Worm (Caenorhabditis elegans) whole organism, L4 larva: Measurements from ENCODE around the gene Y42H9B.3.

Source experiments
- R02D3.7 ChIP-seq: fragments of 150-350 bp; sonication (generic microtip); optimal IDR thresholded peaks from 3 replicates; lab custom pipeline; 2014; ENCODE audit warnings: missing biosample characterization, missing genetic modification characterization
- T26A8.4 ChIP-seq: fragments of 200-800 bp; sonication (Bioruptor generic); IDR thresholded peaks from 2 replicates; pipeline ENCODE4 v1.3.6; 2022; ENCODE audit warnings: missing genetic modification characterization, missing compliant biosample characterization
- Y105C5A.15 ChIP-seq: fragments of 200-800 bp; sonication (Bioruptor generic); IDR thresholded peaks from 2 replicates; pipeline ENCODE4 v1.3.6; 2022; ENCODE audit warnings: missing genetic modification characterization, missing compliant biosample characterization
- Y48G9A.11 ChIP-seq: fragments of 200-800 bp; sonication (Bioruptor generic); IDR thresholded peaks from 2 replicates; pipeline ENCODE4 v1.3.6; 2022; ENCODE audit warnings: missing genetic modification reagents, missing genetic modification characterization, missing compliant biosample characterization
- Y75B8A.6 ChIP-seq: fragments of 200-800 bp; sonication (Bioruptor generic); IDR thresholded peaks from 2 replicates; pipeline ENCODE4 v1.3.6; 2022; ENCODE audit warnings: missing genetic modification reagents, missing genetic modification characterization, missing compliant biosample characterization
- ZK546.5 ChIP-seq, 2 experiments: sonication (generic microtip); optimal IDR thresholded peaks; 2 replicates each; lab custom pipeline; 2017; ENCODE audit warnings: missing biosample characterization in 2 of 2, missing genetic modification characterization in 2 of 2
- aha-1 ChIP-seq: fragments of 150-350 bp; peaks from one replicate; lab custom pipeline; 2014; ENCODE audit warnings: missing biosample characterization, missing genetic modification characterization
- aly-2 ChIP-seq: sonication (generic microtip); optimal IDR thresholded peaks from 2 replicates; lab custom pipeline; 2018; ENCODE audit warnings: missing biosample characterization, missing genetic modification characterization
- attf-4 ChIP-seq: sonication (generic microtip); optimal IDR thresholded peaks from 3 replicates; lab custom pipeline; 2017; ENCODE audit warnings: missing biosample characterization, missing genetic modification characterization
- ceh-20 ChIP-seq: fragments of 200-800 bp; sonication (Bioruptor generic); IDR thresholded peaks from 2 replicates; pipeline ENCODE4 v1.3.6; 2022; ENCODE audit warnings: missing genetic modification reagents, missing genetic modification characterization, missing compliant biosample characterization
- ceh-44 ChIP-seq: fragments of 200-800 bp; sonication (Bioruptor generic); IDR thresholded peaks from 2 replicates; pipeline ENCODE4 v1.3.6; 2022; ENCODE audit warnings: missing genetic modification reagents, missing genetic modification characterization, missing compliant biosample characterization
- ceh-82 ChIP-seq: sonication (generic microtip); optimal IDR thresholded peaks from 2 replicates; lab custom pipeline; 2017; ENCODE audit warnings: missing biosample characterization, missing genetic modification characterization
- dmd-6 ChIP-seq: fragments of 200-800 bp; sonication (Bioruptor generic); IDR thresholded peaks from 2 replicates; pipeline ENCODE4 v1.3.6; 2022; ENCODE audit warnings: missing genetic modification reagents, missing genetic modification characterization, missing compliant biosample characterization
- dve-1 ChIP-seq: sonication (generic microtip); optimal IDR thresholded peaks from 2 replicates; lab custom pipeline; 2017; ENCODE audit warnings: antibody characterized with exemption, mild to moderate bottlenecking, missing genetic modification characterization, missing compliant biosample characterization; ENCODE audit not compliant: insufficient read depth
- egl-27 ChIP-seq: sonication (generic microtip); optimal IDR thresholded peaks from 3 replicates; lab custom pipeline; 2017; ENCODE audit warnings: missing biosample characterization, missing genetic modification reagents, missing genetic modification characterization
- fkh-10 ChIP-seq: fragments of 150-350 bp; optimal IDR thresholded peaks from 2 replicates; lab custom pipeline; 2014; ENCODE audit warnings: missing biosample characterization, missing genetic modification reagents, missing genetic modification characterization
- hlh-11 ChIP-seq: fragments of 200-800 bp; sonication (Bioruptor generic); optimal IDR thresholded peaks from 2 replicates; lab custom pipeline; 2018; ENCODE audit warnings: mild to moderate bottlenecking, missing genetic modification characterization, missing compliant biosample characterization
- hlh-30 ChIP-seq: sonication (generic microtip); optimal IDR thresholded peaks from 2 replicates; lab custom pipeline; 2017; ENCODE audit warnings: antibody characterized with exemption, mild to moderate bottlenecking, missing genetic modification characterization, missing compliant biosample characterization; ENCODE audit not compliant: insufficient read depth
- hmg-1.1 ChIP-seq: fragments of 200-800 bp; sonication (Bioruptor generic); IDR thresholded peaks from 2 replicates; pipeline ENCODE4 v1.3.6; 2022; ENCODE audit warnings: missing genetic modification reagents, missing genetic modification characterization, missing compliant biosample characterization
- lin-39 ChIP-seq: fragments of 150-350 bp; optimal IDR thresholded peaks from 2 replicates; lab custom pipeline; 2014; ENCODE audit warnings: missing biosample characterization, missing genetic modification reagents, missing genetic modification characterization
- madf-9 ChIP-seq: fragments of 200-800 bp; sonication (Bioruptor generic); conservative IDR thresholded peaks from 2 replicates; pipeline ENCODE4 v1.3.6; 2022; ENCODE audit warnings: missing genetic modification reagents, missing genetic modification characterization, missing compliant biosample characterization
- mdl-1 ChIP-seq, 2 experiments: fragments of 150-350 bp in 1 of 2; sonication (generic microtip) in 1 of 2; optimal IDR thresholded peaks; 2 replicates each; lab custom pipeline; 2014 to 2017; ENCODE audit warnings: missing biosample characterization in 2 of 2, missing genetic modification characterization in 2 of 2
- mes-2 ChIP-seq: sonication (generic microtip); optimal IDR thresholded peaks from 2 replicates; lab custom pipeline; 2016; ENCODE audit warnings: missing genotype, mild to moderate bottlenecking, missing genetic modification characterization, missing compliant biosample characterization; ENCODE audit not compliant: poor library complexity, severe bottlenecking
- mxl-3 ChIP-seq: fragments of 200-800 bp; sonication (Bioruptor generic); optimal IDR thresholded peaks from 2 replicates; lab custom pipeline; 2018; ENCODE audit warnings: mild to moderate bottlenecking, missing genetic modification characterization, missing compliant biosample characterization
- nhr-102 ChIP-seq: sonication (generic microtip); optimal IDR thresholded peaks from 2 replicates; lab custom pipeline; 2016; ENCODE audit warnings: mild to moderate bottlenecking, missing genetic modification characterization, moderate library complexity, missing compliant biosample characterization
- nhr-11 ChIP-seq: fragments of 150-350 bp; optimal IDR thresholded peaks from 2 replicates; lab custom pipeline; 2014; ENCODE audit warnings: missing biosample characterization, missing genetic modification characterization
- nhr-28 ChIP-seq: fragments of 150-350 bp; optimal IDR thresholded peaks from 2 replicates; lab custom pipeline; 2014; ENCODE audit warnings: missing biosample characterization, missing genetic modification characterization
- nhr-41 ChIP-seq: fragments of 200-800 bp; sonication (Bioruptor generic); IDR thresholded peaks from 2 replicates; pipeline ENCODE4 v1.3.6; 2022; ENCODE audit warnings: missing genetic modification reagents, missing genetic modification characterization, missing compliant biosample characterization
- nhr-48 ChIP-seq: sonication (generic microtip); optimal IDR thresholded peaks from 2 replicates; lab custom pipeline; 2016; ENCODE audit warnings: mild to moderate bottlenecking, missing genetic modification characterization, missing compliant biosample characterization
- rbr-2 ChIP-seq: sonication (generic microtip); optimal IDR thresholded peaks from 2 replicates; lab custom pipeline; 2016; ENCODE audit warnings: missing genotype, missing genetic modification characterization, missing compliant biosample characterization
- sdz-12 ChIP-seq: fragments of 200-800 bp; sonication (Bioruptor generic); optimal IDR thresholded peaks from 2 replicates; lab custom pipeline; 2018; ENCODE audit warnings: mild to moderate bottlenecking, missing genetic modification characterization, missing compliant biosample characterization
- snpc-1.2 ChIP-seq: fragments of 200-800 bp; sonication (Bioruptor generic); IDR thresholded peaks from 2 replicates; pipeline ENCODE4 v1.3.6; 2022; ENCODE audit warnings: missing genetic modification reagents, missing genetic modification characterization, missing compliant biosample characterization
- spr-3 ChIP-seq: fragments of 200-800 bp; sonication (Bioruptor generic); optimal IDR thresholded peaks from 2 replicates; lab custom pipeline; 2018; ENCODE audit warnings: mild to moderate bottlenecking, missing genetic modification characterization, missing compliant biosample characterization
- tra-1 ChIP-seq: fragments of 200-800 bp; sonication (Bioruptor generic); IDR thresholded peaks from 2 replicates; pipeline ENCODE4 v1.3.6; 2022; ENCODE audit warnings: missing genetic modification reagents, missing genetic modification characterization, missing compliant biosample characterization
- unc-62 ChIP-seq, 3 experiments: fragments of 150-350 bp in 1 of 3; sonication (generic microtip); optimal IDR thresholded peaks in 2 of 3; peaks in 1 of 3; 1 replicate in 1 of 3; 2 replicates in 2 of 3; lab custom pipeline; 2014 to 2017; ENCODE audit warnings: missing biosample characterization in 3 of 3, missing genetic modification characterization in 3 of 3, missing genetic modification reagents in 3 of 3, missing genotype in 1 of 3
- zag-1 ChIP-seq: fragments of 150-350 bp; optimal IDR thresholded peaks from 2 replicates; lab custom pipeline; 2014; ENCODE audit warnings: missing biosample characterization, missing genetic modification characterization
- ztf-11 ChIP-seq: fragments of 150-350 bp; optimal IDR thresholded peaks from 2 replicates; lab custom pipeline; 2014; ENCODE audit warnings: missing biosample characterization, missing genetic modification characterization

The Y42H9B.3 gene

ce11 chrIV:8000763-8001162, 11.5 kb downstream of the Y42H9B.3 start:
- TF ChIP-seq ztf-11, result no peak
- peak; percentile 21 for TF ChIP-seq aha-1 (tag; lab: Kevin White, UChicago)
- TF ChIP-seq spr-3, result no peak
- TF ChIP-seq, all 104 proteins: peak for 1

DNA sequence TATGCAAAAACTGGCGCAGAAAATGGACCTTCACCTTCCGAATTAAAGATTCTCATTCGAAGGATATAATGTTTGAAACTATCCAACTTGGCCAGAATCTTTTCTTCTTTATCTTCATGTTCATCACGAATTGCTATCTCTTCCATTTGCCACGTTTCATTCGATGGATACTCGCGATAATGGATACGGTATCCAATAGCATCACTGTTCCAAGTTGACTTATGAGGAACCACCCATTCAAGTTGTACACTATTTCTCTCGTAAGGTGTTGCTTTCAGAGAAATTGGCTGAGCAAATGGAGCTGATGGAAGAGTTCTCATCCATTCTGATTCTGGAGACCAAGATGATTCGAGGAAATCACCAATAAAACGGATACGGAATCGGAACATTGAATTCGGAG, 17.5 kb downstream of the Y42H9B.3 start:
- TF ChIP-seq hmg-1.1 (no peak), unc-62 (GFP tag; optimal IDR thresholded peaks at IDR 0.05 in 1 of 2; lab: Kevin White, UChicago) (peak in 1 of 2 experiments; percentile 69), unc-62 (tag; optimal IDR thresholded peaks at IDR 0.05; lab: Kevin White, UChicago) (no peak), rbr-2 (no peak)

ce11 chrIV:7988385-7988784, 23.8 kb downstream of the Y42H9B.3 start, which contains the start of gene col-115:
col-115 (plus strand) TSS chrIV:7988685.
- TF ChIP-seq R02D3.7 (tag; lab: Kevin White, UChicago), result no peak
- no peak for TF ChIP-seq Y105C5A.15 (GFP tag; lab: Robert Waterston, UW)
- no peak for TF ChIP-seq egl-27
- no peak for TF ChIP-seq nhr-102
- TF ChIP-seq sdz-12 (GFP tag; lab: Kevin White, UChicago), result no peak

DNA sequence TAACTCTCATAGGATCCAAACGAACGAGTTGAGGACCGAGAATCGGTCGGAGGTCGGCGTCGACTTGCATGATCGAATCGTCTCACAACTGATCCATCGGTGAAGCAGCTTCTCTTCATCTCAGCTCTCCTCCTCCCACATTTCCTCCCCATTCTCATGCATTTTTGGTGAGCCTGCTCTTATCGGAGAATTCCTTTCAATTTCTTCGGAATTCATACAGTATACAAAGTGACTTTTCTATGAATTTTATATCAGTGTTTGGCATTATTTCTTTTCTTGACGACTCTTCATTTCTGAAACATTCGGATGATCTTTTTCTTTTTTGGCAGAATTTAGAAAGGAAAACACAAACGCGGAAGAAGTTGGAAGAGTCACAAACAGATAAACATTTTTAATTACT, 25.1 kb downstream of the Y42H9B.3 start, which contains the start of gene mec-17:
Gene mec-17, minus strand, starts transcription at position 101 of the 400 bp plus-strand sequence.
- TF ChIP-seq lin-39 (tag; lab: Kevin White, UChicago) (no peak), ztf-11 (no peak), dmd-6 (no peak)

ce11 chrIV:7985737-7986136, 26.5 kb downstream of the Y42H9B.3 start:
- TF ChIP-seq ceh-44 (GFP tag; lab: Robert Waterston, UW), result no peak
- TF ChIP-seq nhr-48, result peak; percentile 29
- TF ChIP-seq tra-1 (GFP tag; lab: Robert Waterston, UW), result no peak
- no peak for TF ChIP-seq fkh-10 (GFP tag; lab: Kevin White, UChicago)
- TF ChIP-seq ceh-82, result no peak
- TF ChIP-seq mes-2, result no peak
- TF ChIP-seq hlh-11, result peak; percentile 27
- TF ChIP-seq nhr-41 (GFP tag; lab: Robert Waterston, UW), result no peak
- TF ChIP-seq aha-1 (tag; lab: Kevin White, UChicago), result peak; percentile 47
- no peak for TF ChIP-seq aly-2
- TF ChIP-seq attf-4 (tag; lab: Kevin White, UChicago), result no peak
- no peak for TF ChIP-seq dve-1 (tag; lab: Kevin White, UChicago)
- no peak for TF ChIP-seq snpc-1.2
- no peak for TF ChIP-seq madf-9 (GFP tag; lab: Robert Waterston, UW)
- no peak for TF ChIP-seq Y75B8A.6
- TF ChIP-seq lin-39 (tag; lab: Kevin White, UChicago), result no peak
- peak; percentile 38 for TF ChIP-seq hlh-30
- no peak for TF ChIP-seq R02D3.7 (tag; lab: Kevin White, UChicago)
- no peak for TF ChIP-seq ztf-11
- TF ChIP-seq zag-1, result no peak
- no peak for TF ChIP-seq ceh-20
- TF ChIP-seq ZK546.5 (tag; optimal IDR thresholded peaks at IDR 0.05; lab: Kevin White, UChicago), result no peak
- TF ChIP-seq T26A8.4 (GFP tag; lab: Robert Waterston, UW), result no peak
- TF ChIP-seq nhr-11, result no peak
- peak; percentile 61 for TF ChIP-seq mxl-3 (GFP tag; lab: Kevin White, UChicago)
- no peak for TF ChIP-seq Y48G9A.11 (GFP tag; lab: Robert Waterston, UW)
- peak in 1 of 2 experiments; percentile 49 for TF ChIP-seq mdl-1 (tag; optimal IDR thresholded peaks at IDR 0.05; lab: Kevin White, UChicago)
- peak; percentile 46 for TF ChIP-seq nhr-28 (tag; lab: Kevin White, UChicago)
